Worm (Caenorhabditis elegans) whole organism, mixed stage, embryonic: ENCODE measurements around the gene C54F6.3.

Experiments used
- cnd-1 ChIP-seq: fragments of 200-800 bp; sonication (Bioruptor generic); optimal IDR thresholded peaks from 2 replicates; lab custom pipeline; 2018; ENCODE audit warnings: mild to moderate bottlenecking, missing genetic modification characterization, missing compliant biosample characterization
- lin-13 ChIP-seq: fragments of 150-350 bp; optimal IDR thresholded peaks from 2 replicates; lab custom pipeline; 2014; ENCODE audit warnings: missing biosample characterization, missing genetic modification characterization
- lsy-2 ChIP-seq: fragments of 150-350 bp; optimal IDR thresholded peaks from 2 replicates; lab custom pipeline; 2014; ENCODE audit warnings: missing biosample characterization, missing genetic modification characterization
- mls-2 ChIP-seq: sonication (generic microtip); optimal IDR thresholded peaks from 2 replicates; lab custom pipeline; 2016; ENCODE audit warnings: mild to moderate bottlenecking, missing genetic modification characterization, moderate library complexity, missing compliant biosample characterization
- nhr-237 ChIP-seq: fragments of 150-350 bp; optimal IDR thresholded peaks from 2 replicates; lab custom pipeline; 2014; ENCODE audit warnings: missing biosample characterization, missing genetic modification characterization
- nhr-28 ChIP-seq: fragments of 150-350 bp; optimal IDR thresholded peaks from 2 replicates; lab custom pipeline; 2014; ENCODE audit warnings: missing biosample characterization, missing genetic modification characterization
- nhr-76 ChIP-seq: sonication (generic microtip); optimal IDR thresholded peaks from 2 replicates; lab custom pipeline; 2017; ENCODE audit warnings: missing biosample characterization, missing genetic modification characterization
- snpc-4 ChIP-seq: fragments of 150-350 bp; optimal IDR thresholded peaks from 2 replicates; lab custom pipeline; 2014; ENCODE audit warnings: missing biosample characterization, missing genetic modification characterization
- unc-39 ChIP-seq: fragments of 150-350 bp; optimal IDR thresholded peaks from 2 replicates; lab custom pipeline; 2014; ENCODE audit warnings: missing biosample characterization, missing genetic modification characterization
- unc-62 ChIP-seq: fragments of 150-350 bp; optimal IDR thresholded peaks from 2 replicates; lab custom pipeline; 2014; ENCODE audit warnings: missing biosample characterization, missing genetic modification reagents, missing genetic modification characterization
- ztf-11 ChIP-seq: fragments of 150-350 bp; optimal IDR thresholded peaks from 2 replicates; lab custom pipeline; 2014; ENCODE audit warnings: missing biosample characterization, missing genetic modification characterization

DNA sequence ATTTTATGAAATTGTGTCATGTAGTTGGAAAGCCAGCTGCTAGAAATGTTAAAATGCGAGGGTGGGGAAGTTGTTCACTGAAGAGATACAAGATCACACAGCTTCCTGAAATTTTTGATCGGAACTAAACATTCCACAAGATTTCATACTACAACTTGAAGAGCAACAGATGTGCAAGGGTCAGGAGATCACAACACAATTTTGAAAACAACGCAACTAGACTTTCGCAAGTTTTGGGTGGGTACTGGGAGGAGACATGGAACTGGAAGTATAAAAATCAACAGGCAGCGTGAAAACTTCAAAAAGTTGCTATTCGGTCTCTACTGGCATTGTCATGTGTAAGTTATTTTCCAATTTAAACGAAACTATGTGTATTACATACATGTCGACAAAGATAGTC lies 18.8 kb downstream of the C54F6.3 start, which contains the start of gene F19F10.3:
- no peak for TF ChIP-seq lin-13 (tag; lab: Kevin White, UChicago)
- TF ChIP-seq cnd-1 (tag; lab: Kevin White, UChicago): no peak
- no peak for TF ChIP-seq ztf-11 (tag; lab: Kevin White, UChicago)
- no peak for TF ChIP-seq snpc-4 (tag; lab: Kevin White, UChicago)
- TF ChIP-seq unc-62 (GFP tag; lab: Kevin White, UChicago): no peak
- no peak for TF ChIP-seq nhr-28 (tag; lab: Kevin White, UChicago)
- no peak for TF ChIP-seq lsy-2 (tag; lab: Kevin White, UChicago)
- no peak for TF ChIP-seq mls-2
- TF ChIP-seq nhr-237 (tag; lab: Kevin White, UChicago): no peak
- TF ChIP-seq nhr-76 (tag; lab: Kevin White, UChicago): no peak
- no peak for TF ChIP-seq unc-39 (tag; lab: Kevin White, UChicago)
